Fruit fly (Drosophila melanogaster) whole organism, pupa: ENCODE results near the gene opa.

Experiments
- CG13204 ChIP-seq: fragments of 200-800 bp; sonication (Bioruptor generic); optimal IDR thresholded peaks from 2 replicates; lab custom pipeline; 2018; ENCODE audit warnings: missing biosample characterization, mild to moderate bottlenecking, missing genetic modification characterization, moderate library complexity
- CG14655 ChIP-seq: fragments of 200-800 bp; sonication (Bioruptor generic); optimal IDR thresholded peaks from 3 replicates; lab custom pipeline; 2017; ENCODE audit warnings: mild to moderate bottlenecking, missing biosample characterization, missing genetic modification reagents, missing genetic modification characterization
- CG15710 ChIP-seq: fragments of 200-800 bp; sonication (Bioruptor generic); optimal IDR thresholded peaks from 2 replicates; lab custom pipeline; 2018; ENCODE audit warnings: missing biosample characterization, mild to moderate bottlenecking, missing genetic modification characterization, moderate library complexity
- CG32121 ChIP-seq: fragments of 200-800 bp; sonication (Bioruptor generic); IDR thresholded peaks from 2 replicates; pipeline ENCODE4 v1.3.6; 2022; ENCODE audit warnings: missing biosample characterization, missing genetic modification characterization
- CG34367 ChIP-seq: fragments of 200-800 bp; sonication (Bioruptor generic); optimal IDR thresholded peaks from 2 replicates; lab custom pipeline; 2018; ENCODE audit warnings: missing biosample characterization, mild to moderate bottlenecking, missing genetic modification characterization
- CG4496 ChIP-seq: fragments of 200-800 bp; sonication (Bioruptor generic); IDR thresholded peaks from 3 replicates; pipeline ENCODE4 v1.3.6; 2022; ENCODE audit warnings: missing biosample characterization, missing genetic modification characterization
- CG8159 ChIP-seq: fragments of 200-800 bp; sonication (Bioruptor generic); optimal IDR thresholded peaks from 3 replicates; lab custom pipeline; 2018; ENCODE audit warnings: missing biosample characterization, mild to moderate bottlenecking, missing genetic modification characterization, moderate library complexity
- CG8301 ChIP-seq: fragments of 200-800 bp; sonication (Bioruptor generic); optimal IDR thresholded peaks from 2 replicates; lab custom pipeline; 2018; ENCODE audit warnings: missing biosample characterization, mild to moderate bottlenecking, missing genetic modification characterization
- CG9948 ChIP-seq: fragments of 200-800 bp; sonication (Bioruptor generic); optimal IDR thresholded peaks from 2 replicates; lab custom pipeline; 2018; ENCODE audit warnings: missing biosample characterization, mild to moderate bottlenecking, missing genetic modification characterization, moderate library complexity
- Pif1B ChIP-seq: fragments of 200-800 bp; sonication (Bioruptor generic); optimal IDR thresholded peaks from 3 replicates; lab custom pipeline; 2016; ENCODE audit warnings: missing biosample characterization, missing genetic modification characterization
- Snoo ChIP-seq: fragments of 200-800 bp; sonication (Bioruptor generic); optimal IDR thresholded peaks from 3 replicates; lab custom pipeline; 2017; ENCODE audit warnings: missing biosample characterization, mild to moderate bottlenecking, missing genetic modification characterization, inconsistent platforms

- no peak for TF ChIP-seq Snoo
- no peak for TF ChIP-seq CG14655
- no peak for TF ChIP-seq CG8159 (tag; lab: Kevin White, UChicago)
- TF ChIP-seq CG9948 (tag; lab: Kevin White, UChicago) = no peak
- TF ChIP-seq CG32121 (GFP tag; lab: Robert Waterston, UW) = no peak
- no peak for TF ChIP-seq CG34367 (tag; lab: Kevin White, UChicago)
- TF ChIP-seq CG4496 (GFP tag; lab: Robert Waterston, UW) = no peak
- TF ChIP-seq CG8301 (tag; lab: Kevin White, UChicago) = no peak
- TF ChIP-seq Pif1B (GFP tag; lab: Kevin White, UChicago) = no peak
- TF ChIP-seq CG15710 (tag; lab: Kevin White, UChicago) = no peak
- TF ChIP-seq CG13204 (GFP tag; lab: Kevin White, UChicago) = no peak
Observed at dm6 chr3R:4864901-4865601, 12.4 kb downstream of the opa start.
